Worm (Caenorhabditis elegans) whole organism, L1 larva: ENCODE measurements around the gene C17G1.2.
A peak's percentile ranks its signal among the peaks of the same experiment; 100 is the strongest.

Experiments
- C04F5.9 ChIP-seq: sonication (generic microtip); optimal IDR thresholded peaks from 2 replicates; lab custom pipeline; 2016; ENCODE audit warnings: missing genetic modification characterization, missing compliant biosample characterization
- alr-1 ChIP-seq: fragments of 200-800 bp; sonication (Bioruptor generic); optimal IDR thresholded peaks from 2 replicates; lab custom pipeline; 2018; ENCODE audit warnings: borderline replicate concordance, mild to moderate bottlenecking, missing genetic modification characterization, missing compliant biosample characterization
- blmp-1 ChIP-seq: fragments of 150-350 bp; optimal IDR thresholded peaks from 2 replicates; lab custom pipeline; 2014; ENCODE audit warnings: missing biosample characterization, missing genetic modification characterization
- ceh-8 ChIP-seq: fragments of 200-800 bp; sonication (Bioruptor generic); optimal IDR thresholded peaks from 2 replicates; lab custom pipeline; 2018; ENCODE audit warnings: mild to moderate bottlenecking, missing genetic modification characterization, moderate library complexity, missing compliant biosample characterization
- efl-1 ChIP-seq, 4 experiments: fragments of 150-350 bp; optimal IDR thresholded peaks in 3 of 4; peaks in 1 of 4; 1 replicate in 1 of 4; 2 replicates in 3 of 4; lab custom pipeline; 2014; ENCODE audit warnings: missing biosample characterization in 2 of 4, missing genetic modification characterization in 2 of 4, missing genetic modification reagents in 2 of 4
- egl-13 ChIP-seq: sonication (generic microtip); optimal IDR thresholded peaks from 2 replicates; lab custom pipeline; 2016; ENCODE audit warnings: missing genotype, missing genetic modification reagents, missing genetic modification characterization, missing compliant biosample characterization
- elt-3 ChIP-seq, 6 experiments: fragments of 150-350 bp in 1 of 6; sonication (generic microtip); optimal IDR thresholded peaks; 2 replicates each; lab custom pipeline; 2017 to 2018; ENCODE audit warnings: missing biosample characterization in 6 of 6, missing genetic modification characterization in 6 of 6, inconsistent platforms in 1 of 6
- fos-1 ChIP-seq: fragments of 150-350 bp; optimal IDR thresholded peaks from 2 replicates; lab custom pipeline; 2014; ENCODE audit warnings: missing biosample characterization, missing genetic modification characterization
- grh-1 ChIP-seq: fragments of 200-800 bp; sonication (Bioruptor generic); IDR thresholded peaks from 2 replicates; pipeline ENCODE4 v1.3.6; 2022; ENCODE audit warnings: missing genetic modification reagents, missing genetic modification characterization, missing compliant biosample characterization
- hlh-17 ChIP-seq: fragments of 200-800 bp; sonication (Bioruptor generic); optimal IDR thresholded peaks from 2 replicates; lab custom pipeline; 2018; ENCODE audit warnings: missing genetic modification characterization, mild to moderate bottlenecking, missing compliant biosample characterization, moderate library complexity, borderline replicate concordance
- hlh-4 ChIP-seq: sonication (generic microtip); optimal IDR thresholded peaks from 2 replicates; lab custom pipeline; 2016; ENCODE audit warnings: mild to moderate bottlenecking, missing genetic modification characterization, missing compliant biosample characterization
- irx-1 ChIP-seq: sonication (generic microtip); optimal IDR thresholded peaks from 2 replicates; lab custom pipeline; 2016; ENCODE audit warnings: missing genetic modification characterization, missing compliant biosample characterization
- lin-14 ChIP-seq: fragments of 200-800 bp; sonication (Bioruptor generic); optimal IDR thresholded peaks from 2 replicates; lab custom pipeline; 2018; ENCODE audit warnings: mild to moderate bottlenecking, missing genetic modification characterization, moderate library complexity, missing compliant biosample characterization
- lin-15B ChIP-seq: fragments of 150-350 bp; sonication (generic microtip); optimal IDR thresholded peaks from 3 replicates; lab custom pipeline; 2014; ENCODE audit warnings: missing biosample characterization, missing genetic modification characterization
- lin-35 ChIP-seq, 2 experiments: fragments of 150-350 bp; optimal IDR thresholded peaks; 2 replicates each; lab custom pipeline; 2014; ENCODE audit warnings: missing biosample characterization in 2 of 2, missing genetic modification characterization in 2 of 2, missing genetic modification reagents in 2 of 2
- lsy-2 ChIP-seq, 2 experiments: fragments of 150-350 bp; optimal IDR thresholded peaks; 2 replicates each; lab custom pipeline; 2014; ENCODE audit warnings: missing biosample characterization in 2 of 2, missing genetic modification characterization in 2 of 2
- mdl-1 ChIP-seq, 2 experiments: fragments of 150-350 bp; optimal IDR thresholded peaks; 2 replicates each; lab custom pipeline; 2014 to 2017; ENCODE audit warnings: missing biosample characterization in 2 of 2, missing genetic modification characterization in 2 of 2, inconsistent platforms in 1 of 2
- mef-2 ChIP-seq: fragments of 150-350 bp; optimal IDR thresholded peaks from 2 replicates; lab custom pipeline; 2014; ENCODE audit warnings: missing biosample characterization, missing genetic modification characterization
- nhr-20 ChIP-seq: sonication (generic microtip); optimal IDR thresholded peaks from 2 replicates; lab custom pipeline; 2016; ENCODE audit warnings: mild to moderate bottlenecking, missing genetic modification characterization, missing compliant biosample characterization
- nhr-237 ChIP-seq: fragments of 150-350 bp; optimal IDR thresholded peaks from 2 replicates; lab custom pipeline; 2014; ENCODE audit warnings: missing biosample characterization, missing genetic modification characterization
- nhr-71 ChIP-seq: sonication (generic microtip); optimal IDR thresholded peaks from 2 replicates; lab custom pipeline; 2016; ENCODE audit warnings: mild to moderate bottlenecking, missing genetic modification characterization, moderate library complexity, missing compliant biosample characterization
- nhr-84 ChIP-seq: sonication (generic microtip); optimal IDR thresholded peaks from 2 replicates; lab custom pipeline; 2017; ENCODE audit warnings: missing biosample characterization, missing genetic modification characterization
- nhr-85 ChIP-seq: sonication (generic microtip); peaks from one replicate; lab custom pipeline; 2016; ENCODE audit warnings: missing genetic modification characterization, inconsistent platforms, missing compliant biosample characterization
- nhr-90 ChIP-seq: sonication (generic microtip); optimal IDR thresholded peaks from 2 replicates; lab custom pipeline; 2016; ENCODE audit warnings: mild to moderate bottlenecking, missing genetic modification characterization, missing compliant biosample characterization; ENCODE audit not compliant: poor library complexity
- pag-3 ChIP-seq: sonication (generic microtip); optimal IDR thresholded peaks from 2 replicates; lab custom pipeline; 2017; ENCODE audit warnings: missing genetic modification characterization, mild to moderate bottlenecking, missing compliant biosample characterization, antibody characterized with exemption, borderline replicate concordance; ENCODE audit not compliant: insufficient read depth
- pqm-1 ChIP-seq: sonication (generic microtip); optimal IDR thresholded peaks from 3 replicates; lab custom pipeline; 2017; ENCODE audit warnings: missing biosample characterization, missing genetic modification characterization
- snpc-4 ChIP-seq: fragments of 150-350 bp; optimal IDR thresholded peaks from 2 replicates; lab custom pipeline; 2014; ENCODE audit warnings: missing biosample characterization, missing genetic modification characterization
- swsn-7 ChIP-seq: sonication (generic microtip); optimal IDR thresholded peaks from 2 replicates; lab custom pipeline; 2016; ENCODE audit warnings: missing genetic modification characterization, missing compliant biosample characterization
- tbx-2 ChIP-seq: sonication (generic microtip); optimal IDR thresholded peaks from 2 replicates; lab custom pipeline; 2016; ENCODE audit warnings: missing genetic modification characterization, missing compliant biosample characterization
- unc-130 ChIP-seq: fragments of 150-350 bp; optimal IDR thresholded peaks from 2 replicates; lab custom pipeline; 2017; ENCODE audit warnings: missing biosample characterization, missing genetic modification characterization, inconsistent platforms
- zip-4 ChIP-seq: fragments of 200-800 bp; sonication (Bioruptor generic); optimal IDR thresholded peaks from 2 replicates; lab custom pipeline; 2018; ENCODE audit warnings: mild to moderate bottlenecking, missing genetic modification characterization, moderate library complexity, missing compliant biosample characterization
- ztf-11 ChIP-seq, 2 experiments: sonication (generic microtip); optimal IDR thresholded peaks; 2 replicates each; lab custom pipeline; 2016 to 2017; ENCODE audit warnings: missing genetic modification characterization in 2 of 2, missing biosample characterization in 1 of 2, missing compliant biosample characterization in 1 of 2

Gene C17G1.2

DNA sequence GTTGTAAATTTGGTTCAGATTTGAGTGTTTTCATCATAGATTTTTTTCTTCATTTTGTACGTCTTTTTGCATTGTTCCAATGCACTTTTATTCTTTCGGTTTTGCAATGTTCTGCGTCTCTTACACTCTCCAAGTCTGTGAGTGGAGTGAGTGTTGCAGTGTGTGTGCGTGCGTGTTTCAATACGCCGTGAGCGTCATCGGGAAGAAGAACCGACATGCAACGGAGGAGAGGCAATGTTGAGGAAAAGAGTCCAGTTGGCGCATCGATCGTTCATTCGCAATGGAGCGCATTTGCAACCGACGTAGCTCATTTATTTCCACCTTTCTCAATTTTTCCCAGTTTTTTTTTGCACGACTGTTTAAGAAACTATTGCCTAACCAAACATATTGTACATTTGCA lies 37.2 kb downstream of the C17G1.2 start, which contains the start of gene ZC506.1 (continued):
- no peak for TF ChIP-seq alr-1 (tag; lab: Kevin White, UChicago)
- TF ChIP-seq nhr-90 (tag; lab: Kevin White, UChicago) = peak; percentile 89
- TF ChIP-seq grh-1 (GFP tag; lab: Robert Waterston, UW) = peak; percentile 77
- TF ChIP-seq mdl-1 (tag; optimal IDR thresholded peaks at IDR 0.05; lab: Kevin White, UChicago) = peak in 1 of 2 experiments; percentile 93
- TF ChIP-seq lin-15B (tag; lab: Kevin White, UChicago) = peak; percentile 81
- TF ChIP-seq swsn-7 (tag; lab: Kevin White, UChicago) = peak; percentile 96

DNA sequence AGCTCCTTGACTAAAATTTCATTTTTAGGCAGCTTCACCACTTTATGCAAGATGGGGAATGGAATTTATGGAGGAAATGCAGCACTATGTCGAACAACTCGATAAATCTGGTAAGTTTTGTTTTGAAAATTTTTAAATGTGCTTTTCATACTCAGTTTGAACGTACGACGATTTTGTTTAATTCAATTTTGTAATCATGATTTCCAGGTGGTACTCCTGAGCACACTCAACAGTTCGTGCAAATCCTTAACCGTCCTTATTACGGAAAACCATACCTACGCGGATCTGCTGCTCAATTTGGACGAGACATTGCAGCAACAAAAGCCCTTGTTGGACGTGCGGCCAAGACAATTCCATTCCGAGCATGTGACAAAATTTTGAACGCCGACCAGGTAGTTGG lies 41.2 kb downstream of the C17G1.2 start:
- TF ChIP-seq fos-1 (tag; lab: Kevin White, UChicago) = no peak
- no peak for TF ChIP-seq efl-1 (optimal IDR thresholded peaks at IDR 0.05; lab: Kevin White, UChicago)
- peak in 1 of 2 experiments; percentile 2 for TF ChIP-seq efl-1 (GFP tag; optimal IDR thresholded peaks at IDR 0.05 in 1 of 2; lab: Kevin White, UChicago)

DNA sequence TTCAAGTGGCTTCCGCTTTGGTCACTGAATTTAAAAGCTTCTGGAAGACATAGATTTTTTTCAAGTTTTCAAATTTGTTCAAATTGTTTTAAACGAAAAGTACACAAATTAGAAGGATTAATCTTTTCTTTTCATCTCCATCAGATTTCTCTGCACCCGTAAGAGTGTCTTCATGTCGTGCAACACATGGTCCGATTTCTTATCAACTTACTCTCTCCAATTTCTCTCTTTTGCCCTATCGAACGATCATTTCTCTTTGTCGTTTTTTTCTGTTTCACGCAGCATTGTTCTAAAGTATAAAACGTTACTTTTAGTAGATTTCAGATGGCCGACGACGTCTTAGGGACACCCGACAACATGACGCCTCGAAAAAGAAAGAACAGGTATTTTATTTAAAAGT lies 43.9 kb downstream of the C17G1.2 start, which contains the start of gene pssy-1:
pssy-1 (plus strand) TSS at position 318 of the 400 bp plus-strand sequence.
- TF ChIP-seq ztf-11 (tag; optimal IDR thresholded peaks at IDR 0.05; lab: Kevin White, UChicago) = no peak
- no peak for TF ChIP-seq lin-15B (tag; lab: Kevin White, UChicago)
- TF ChIP-seq lin-14 (GFP tag; lab: Kevin White, UChicago) = no peak
- TF ChIP-seq nhr-71 = peak; percentile 25
- peak; percentile 68 for TF ChIP-seq blmp-1 (tag; lab: Kevin White, UChicago)
- TF ChIP-seq lsy-2 (tag; optimal IDR thresholded peaks at IDR 0.05; lab: Kevin White, UChicago) = no peak
- no peak for TF ChIP-seq lin-35 (GFP tag; optimal IDR thresholded peaks at IDR 0.05; lab: Kevin White, UChicago)
- TF ChIP-seq swsn-7 (tag; lab: Kevin White, UChicago) = no peak
- TF ChIP-seq nhr-85 (tag; lab: Kevin White, UChicago) = peak; percentile 33
- no peak for TF ChIP-seq tbx-2 (tag; lab: Kevin White, UChicago)
- TF ChIP-seq mef-2 (tag; lab: Kevin White, UChicago) = no peak
- no peak for TF ChIP-seq fos-1 (tag; lab: Kevin White, UChicago)
- TF ChIP-seq egl-13 = no peak
- TF ChIP-seq pag-3 (tag; lab: Kevin White, UChicago) = no peak
- no peak for TF ChIP-seq C04F5.9 (tag; lab: Kevin White, UChicago)
- peak; percentile 50 for TF ChIP-seq nhr-20 (tag; lab: Kevin White, UChicago)
- no peak for TF ChIP-seq efl-1 (optimal IDR thresholded peaks at IDR 0.05; lab: Kevin White, UChicago)
- peak in 1 of 2 experiments; percentile 38 for TF ChIP-seq efl-1 (GFP tag; optimal IDR thresholded peaks at IDR 0.05 in 1 of 2; lab: Kevin White, UChicago)
- no peak for TF ChIP-seq nhr-84 (tag; lab: Kevin White, UChicago)
- peak; percentile 11 for TF ChIP-seq unc-130 (tag; lab: Kevin White, UChicago)
- TF ChIP-seq elt-3 (tag; optimal IDR thresholded peaks at IDR 0.05; lab: Kevin White, UChicago) = peak in 1 of 6 experiments; percentile 26
- no peak for TF ChIP-seq snpc-4
- no peak for TF ChIP-seq ceh-8 (GFP tag; lab: Kevin White, UChicago)
- TF ChIP-seq irx-1 (tag; lab: Kevin White, UChicago) = no peak
- no peak for TF ChIP-seq nhr-237 (tag; lab: Kevin White, UChicago)
- TF ChIP-seq pqm-1 (tag; lab: Kevin White, UChicago) = no peak
- TF ChIP-seq zip-4 (GFP tag; lab: Kevin White, UChicago) = no peak
- TF ChIP-seq hlh-17 (GFP tag; lab: Kevin White, UChicago) = no peak
- TF ChIP-seq hlh-4 (tag; lab: Kevin White, UChicago) = no peak
- TF ChIP-seq, all 84 proteins: peak for 7
